Fruit fly (Drosophila melanogaster): ENCODE measurements around the gene ND-B14.5A.
A peak's percentile ranks its signal among the peaks of the same experiment; 100 is the strongest.

- no peak for TF ChIP-seq CG12605 (GFP tag; IDR thresholded peaks at IDR 0.05)
- TF ChIP-seq CG4496 (GFP tag; IDR thresholded peaks at IDR 0.05) = peak; percentile 56; the same call in 1 of the 3 replicates
- TF ChIP-seq CG10348 (GFP tag; IDR thresholded peaks at IDR 0.05) = no peak
- peak; percentile 56; the same call in 1 of the 2 replicates for TF ChIP-seq Ets98B (GFP tag; IDR thresholded peaks at IDR 0.05)
- peak; percentile 57 for TF ChIP-seq CG8301 (tag; optimal IDR thresholded peaks at IDR 0.05)
- no peak for TF ChIP-seq gl (tag; optimal IDR thresholded peaks at IDR 0.05)
- TF ChIP-seq EcR (GFP tag; optimal IDR thresholded peaks at IDR 0.05) = no peak
- peak; percentile 13 for TF ChIP-seq CG8159 (tag; optimal IDR thresholded peaks at IDR 0.05)
- peak; percentile 20 for TF ChIP-seq CG9948 (tag; optimal IDR thresholded peaks at IDR 0.05)
- TF ChIP-seq CG14655 (GFP tag; optimal IDR thresholded peaks at IDR 0.05) = peak; percentile 50
- TF ChIP-seq Snoo (tag; optimal IDR thresholded peaks at IDR 0.05) = no peak
- no peak for TF ChIP-seq D1 (tag; optimal IDR thresholded peaks at IDR 0.05)
- no peak for TF ChIP-seq CG13204 (GFP tag; optimal IDR thresholded peaks at IDR 0.05)
- TF ChIP-seq rn (GFP tag; IDR thresholded peaks at IDR 0.05) = no peak
Measured at dm6 chrX:2219899-2220298, 47.6 kb downstream of the ND-B14.5A start.

All from whole organism, pupa.